Fruit fly (Drosophila melanogaster): Measurements from ENCODE around the gene CG42594.
A peak's percentile ranks its signal among the peaks of the same experiment; 100 is the strongest.

CG42594 gene

dm6 chrX:4930100-4931010 lies 89.7 kb downstream of the CG42594 start (continued):
- TF ChIP-seq caup (GFP tag; optimal IDR thresholded peaks at IDR 0.05; ENCODE audit: severe bottlenecking) = peak; percentile 58
- TF ChIP-seq CG1792 (GFP tag; optimal IDR thresholded peaks at IDR 0.05) = no peak
- no peak for TF ChIP-seq CG16815 (GFP tag; optimal IDR thresholded peaks at IDR 0.05)
- no peak for TF ChIP-seq CG17802 (tag; optimal IDR thresholded peaks at IDR 0.05)
- TF ChIP-seq D19B (GFP tag; optimal IDR thresholded peaks at IDR 0.05) = no peak
- TF ChIP-seq CG11696 (GFP tag; IDR thresholded peaks at IDR 0.05) = no peak
- TF ChIP-seq gcm (GFP tag; optimal IDR thresholded peaks at IDR 0.05) = peak; percentile 5
- no peak for TF ChIP-seq NK7.1 (GFP tag; optimal IDR thresholded peaks at IDR 0.05)
- no peak for TF ChIP-seq CG10147 (GFP tag; optimal IDR thresholded peaks at IDR 0.05)
- TF ChIP-seq zfh1 (GFP tag; IDR thresholded peaks at IDR 0.05) = no peak
- TF ChIP-seq gt (GFP tag; IDR thresholded peaks at IDR 0.05) = no peak
- no peak for TF ChIP-seq CG1529 (GFP tag; optimal IDR thresholded peaks at IDR 0.05)
- peak; percentile 9 for TF ChIP-seq Mes4 (GFP tag; optimal IDR thresholded peaks at IDR 0.05)
- no peak for TF ChIP-seq repo (GFP tag; optimal IDR thresholded peaks at IDR 0.05)
- peak; percentile 27 for TF ChIP-seq mam (GFP tag; optimal IDR thresholded peaks at IDR 0.05)
- TF ChIP-seq Rfx (GFP tag; IDR thresholded peaks at IDR 0.05) = no peak
- TF ChIP-seq Optix (GFP tag; IDR thresholded peaks at IDR 0.05) = no peak
- peak; percentile 63 for TF ChIP-seq lab (GFP tag; optimal IDR thresholded peaks at IDR 0.05)
- no peak for TF ChIP-seq Gug (GFP tag; IDR thresholded peaks at IDR 0.05)
- no peak for TF ChIP-seq zf30C (GFP tag; optimal IDR thresholded peaks at IDR 0.05)
- TF ChIP-seq ara (GFP tag; IDR thresholded peaks at IDR 0.05) = no peak
- TF ChIP-seq CG6654 (GFP tag; optimal IDR thresholded peaks at IDR 0.05) = no peak
- peak; percentile 19 for TF ChIP-seq HLHmδ (GFP tag; optimal IDR thresholded peaks at IDR 0.05)
- TF ChIP-seq cg (GFP tag; optimal IDR thresholded peaks at IDR 0.05) = peak; percentile 93
- TF ChIP-seq eve (GFP tag; optimal IDR thresholded peaks at IDR 0.05) = no peak
- peak in 1 of 2 experiments; percentile 44 for TF ChIP-seq insv (GFP tag; optimal IDR thresholded peaks at IDR 0.05)
- TF ChIP-seq ems (GFP tag; optimal IDR thresholded peaks at IDR 0.05) = peak; percentile 55
- no peak for TF ChIP-seq CG8089 (GFP tag; optimal IDR thresholded peaks at IDR 0.05)
- TF ChIP-seq crp (GFP tag; optimal IDR thresholded peaks at IDR 0.05) = peak; percentile 47 to 87
- no peak for TF ChIP-seq stc (GFP tag; IDR thresholded peaks at IDR 0.05)
- TF ChIP-seq Spps (tag; optimal IDR thresholded peaks at IDR 0.05) = no peak
- TF ChIP-seq trem (tag; optimal IDR thresholded peaks at IDR 0.05) = no peak
- TF ChIP-seq CG6683 (GFP tag; optimal IDR thresholded peaks at IDR 0.05) = peak; percentile 8
- TF ChIP-seq Abd-B (GFP tag; optimal IDR thresholded peaks at IDR 0.05) = no peak
- TF ChIP-seq sna (GFP tag; IDR thresholded peaks at IDR 0.05; ENCODE audit: partially characterized antibody) = no peak
- TF ChIP-seq sima (GFP tag; optimal IDR thresholded peaks at IDR 0.05) = no peak
- TF ChIP-seq luna (GFP tag; optimal IDR thresholded peaks at IDR 0.05) = no peak
- no peak for TF ChIP-seq gsb (GFP tag; IDR thresholded peaks at IDR 0.05)
- TF ChIP-seq yki (optimal IDR thresholded peaks at IDR 0.05) = no peak
- TF ChIP-seq fd64A (GFP tag; optimal IDR thresholded peaks at IDR 0.05) = no peak
- TF ChIP-seq CG11723 (GFP tag; optimal IDR thresholded peaks at IDR 0.05) = peak; percentile 31
- no peak for TF ChIP-seq dimm (GFP tag; IDR thresholded peaks at IDR 0.05)
- peak; percentile 59 for TF ChIP-seq CG12942 (GFP tag; optimal IDR thresholded peaks at IDR 0.05)
- TF ChIP-seq HLH3B (GFP tag; IDR thresholded peaks at IDR 0.05) = no peak
- no peak for TF ChIP-seq E2f2 (GFP tag; IDR thresholded peaks at IDR 0.05)
- TF ChIP-seq Antp (GFP tag; optimal IDR thresholded peaks at IDR 0.05) = peak; percentile 21
- TF ChIP-seq Myb (GFP tag; optimal IDR thresholded peaks at IDR 0.05) = peak; percentile 42
- no peak for TF ChIP-seq CG3163 (GFP tag; optimal IDR thresholded peaks at IDR 0.05)
- TF ChIP-seq CG15073 (GFP tag; optimal IDR thresholded peaks at IDR 0.05) = no peak
- TF ChIP-seq CkIIα-i1 (GFP tag; IDR thresholded peaks at IDR 0.05) = no peak

Data from whole organism, embryonic.